Worm (Caenorhabditis elegans) whole organism, late embryonic: ENCODE results near the gene C04C3.14.

ENCODE experiments used
- T23F11.4 ChIP-seq: fragments of 200-800 bp; sonication (Bioruptor generic); optimal IDR thresholded peaks from 2 replicates; lab custom pipeline; 2018; ENCODE audit warnings: mild to moderate bottlenecking, missing genetic modification characterization, missing compliant biosample characterization
- Y22D7AL.16 ChIP-seq: sonication (generic microtip); optimal IDR thresholded peaks from 2 replicates; lab custom pipeline; 2016; ENCODE audit warnings: missing genetic modification characterization, missing compliant biosample characterization
- ceh-18 ChIP-seq: sonication (generic microtip); optimal IDR thresholded peaks from 2 replicates; lab custom pipeline; 2016; ENCODE audit warnings: missing genetic modification characterization, missing compliant biosample characterization
- ceh-19 ChIP-seq: fragments of 200-800 bp; sonication (Bioruptor generic); optimal IDR thresholded peaks from 2 replicates; lab custom pipeline; 2018; ENCODE audit warnings: mild to moderate bottlenecking, missing genetic modification characterization, missing compliant biosample characterization
- ceh-2 ChIP-seq: sonication (generic microtip); optimal IDR thresholded peaks from 2 replicates; lab custom pipeline; 2016; ENCODE audit warnings: missing genotype, missing genetic modification characterization, missing compliant biosample characterization
- ceh-22 ChIP-seq: sonication (generic microtip); optimal IDR thresholded peaks from 2 replicates; lab custom pipeline; 2017; ENCODE audit warnings: missing biosample characterization, missing genetic modification characterization
- ceh-24 ChIP-seq: sonication (generic microtip); optimal IDR thresholded peaks from 2 replicates; lab custom pipeline; 2016; ENCODE audit warnings: mild to moderate bottlenecking, missing genetic modification characterization, missing compliant biosample characterization
- ceh-31 ChIP-seq: sonication (generic microtip); optimal IDR thresholded peaks from 2 replicates; lab custom pipeline; 2016; ENCODE audit warnings: missing genetic modification characterization, missing compliant biosample characterization
- ceh-34 ChIP-seq: sonication (generic microtip); optimal IDR thresholded peaks from 2 replicates; lab custom pipeline; 2016; ENCODE audit warnings: mild to moderate bottlenecking, missing genetic modification characterization, missing compliant biosample characterization
- ceh-48 ChIP-seq: sonication (generic microtip); optimal IDR thresholded peaks from 2 replicates; lab custom pipeline; 2016; ENCODE audit warnings: missing genetic modification characterization, inconsistent platforms, missing compliant biosample characterization
- dmd-4 ChIP-seq: sonication (generic microtip); optimal IDR thresholded peaks from 2 replicates; lab custom pipeline; 2016; ENCODE audit warnings: borderline replicate concordance, missing genetic modification characterization, missing compliant biosample characterization
- dve-1 ChIP-seq: sonication (generic microtip); optimal IDR thresholded peaks from 2 replicates; lab custom pipeline; 2017; ENCODE audit warnings: antibody characterized with exemption, mild to moderate bottlenecking, missing genetic modification characterization, missing compliant biosample characterization
- elt-2 ChIP-seq: sonication (generic microtip); optimal IDR thresholded peaks from 2 replicates; lab custom pipeline; 2016; ENCODE audit warnings: missing genetic modification reagents, missing genetic modification characterization, missing compliant biosample characterization
- fax-1 ChIP-seq: sonication (generic microtip); optimal IDR thresholded peaks from 2 replicates; lab custom pipeline; 2016; ENCODE audit warnings: missing genotype, missing genetic modification characterization, missing compliant biosample characterization
- gmeb-2 ChIP-seq: sonication (generic microtip); optimal IDR thresholded peaks from 2 replicates; lab custom pipeline; 2016; ENCODE audit warnings: missing genetic modification characterization, inconsistent platforms, missing compliant biosample characterization
- hlh-30 ChIP-seq: sonication (generic microtip); optimal IDR thresholded peaks from 2 replicates; lab custom pipeline; 2017; ENCODE audit warnings: antibody characterized with exemption, missing genetic modification characterization, missing compliant biosample characterization; ENCODE audit not compliant: insufficient read depth
- lin-11 ChIP-seq: fragments of 200-800 bp; sonication (Bioruptor generic); optimal IDR thresholded peaks from 2 replicates; lab custom pipeline; 2018; ENCODE audit warnings: mild to moderate bottlenecking, missing genetic modification characterization, missing compliant biosample characterization
- madf-2 ChIP-seq: sonication (generic microtip); optimal IDR thresholded peaks from 2 replicates; lab custom pipeline; 2017; ENCODE audit warnings: missing genetic modification characterization, missing compliant biosample characterization
- mec-3 ChIP-seq: sonication (generic microtip); optimal IDR thresholded peaks from 2 replicates; lab custom pipeline; 2016; ENCODE audit warnings: borderline replicate concordance, missing genetic modification characterization, missing compliant biosample characterization
- nfya-1 ChIP-seq: sonication (generic microtip); optimal IDR thresholded peaks from 2 replicates; lab custom pipeline; 2017; ENCODE audit warnings: missing genetic modification characterization, mild to moderate bottlenecking, missing compliant biosample characterization, antibody characterized with exemption, moderate library complexity
- nhr-232 ChIP-seq: sonication (generic microtip); optimal IDR thresholded peaks from 2 replicates; lab custom pipeline; 2016; ENCODE audit warnings: missing genetic modification characterization, missing compliant biosample characterization
- odd-2 ChIP-seq: sonication (generic microtip); optimal IDR thresholded peaks from 2 replicates; lab custom pipeline; 2017; ENCODE audit warnings: antibody characterized with exemption, mild to moderate bottlenecking, missing genetic modification characterization, missing compliant biosample characterization
- pag-3 ChIP-seq: sonication (generic microtip); optimal IDR thresholded peaks from 2 replicates; lab custom pipeline; 2016; ENCODE audit warnings: missing compliant biosample characterization, missing genetic modification characterization, borderline replicate concordance
- pat-9 ChIP-seq: fragments of 200-800 bp; sonication (Bioruptor generic); optimal IDR thresholded peaks from 2 replicates; lab custom pipeline; 2018; ENCODE audit warnings: mild to moderate bottlenecking, missing genetic modification characterization, moderate library complexity, missing compliant biosample characterization
- pax-1 ChIP-seq: fragments of 150-350 bp; optimal IDR thresholded peaks from 2 replicates; lab custom pipeline; 2014; ENCODE audit warnings: missing biosample characterization, missing genetic modification characterization
- pqm-1 ChIP-seq: sonication (generic microtip); optimal IDR thresholded peaks from 2 replicates; lab custom pipeline; 2016; ENCODE audit warnings: missing genetic modification characterization, missing compliant biosample characterization
- sox-2 ChIP-seq: fragments of 200-800 bp; sonication (Bioruptor generic); IDR thresholded peaks from 2 replicates; pipeline ENCODE4 v1.3.6; 2022; ENCODE audit warnings: missing genetic modification reagents, missing genetic modification characterization, missing compliant biosample characterization
- tbx-2 ChIP-seq: sonication (generic microtip); optimal IDR thresholded peaks from 2 replicates; lab custom pipeline; 2016; ENCODE audit warnings: missing genetic modification characterization, missing compliant biosample characterization
- tbx-7 ChIP-seq: sonication (generic microtip); optimal IDR thresholded peaks from 2 replicates; lab custom pipeline; 2016; ENCODE audit warnings: missing genotype, missing genetic modification characterization, missing compliant biosample characterization
- ttx-3 ChIP-seq: sonication (generic microtip); optimal IDR thresholded peaks from 2 replicates; lab custom pipeline; 2016; ENCODE audit warnings: missing genetic modification reagents, missing genetic modification characterization, missing compliant biosample characterization
- unc-3 ChIP-seq, 2 experiments: fragments of 200-800 bp in 1 of 2; sonication (Bioruptor generic) in 1 of 2; sonication (generic microtip) in 1 of 2; conservative IDR thresholded peaks in 1 of 2; optimal IDR thresholded peaks in 1 of 2; 2 replicates each; pipeline versions ENCODE4 v1.3.6 to Lab custom; 2016 to 2022; ENCODE audit warnings: missing compliant biosample characterization in 2 of 2, missing genetic modification characterization in 2 of 2, missing genetic modification reagents in 1 of 2
- unc-42 ChIP-seq: sonication (generic microtip); optimal IDR thresholded peaks from 2 replicates; lab custom pipeline; 2016; ENCODE audit warnings: missing genotype, missing genetic modification characterization, missing compliant biosample characterization
- unc-55 ChIP-seq: sonication (generic microtip); optimal IDR thresholded peaks from 2 replicates; lab custom pipeline; 2017; ENCODE audit warnings: missing biosample characterization, missing genetic modification reagents, missing genetic modification characterization
- unc-86 ChIP-seq: sonication (generic microtip); optimal IDR thresholded peaks from 2 replicates; lab custom pipeline; 2016; ENCODE audit warnings: missing genetic modification characterization, missing compliant biosample characterization
- zip-5 ChIP-seq: sonication (generic microtip); optimal IDR thresholded peaks from 2 replicates; lab custom pipeline; 2016; ENCODE audit warnings: missing genetic modification characterization, missing compliant biosample characterization
- ztf-16 ChIP-seq: sonication (generic microtip); optimal IDR thresholded peaks from 2 replicates; lab custom pipeline; 2017; ENCODE audit warnings: missing genetic modification characterization, missing compliant biosample characterization

The C04C3.14 gene

ce11 chrIV:3399015-3399722 is 3.5 kb downstream of the C04C3.14 start, which contains the start of the genes dyf-3 and pdhb-1:
dyf-3 (minus strand) TSS chrIV:3399231.
pdhb-1 (plus strand) TSS chrIV:3399672.
- no peak for TF ChIP-seq ceh-2 (tag; lab: Kevin White, UChicago)
- TF ChIP-seq ceh-22 (tag; lab: Kevin White, UChicago), result no peak
- TF ChIP-seq ceh-19 (GFP tag; lab: Kevin White, UChicago), result peak; percentile 5
- peak; percentile 1 for TF ChIP-seq tbx-2 (tag; lab: Kevin White, UChicago)
- no peak for TF ChIP-seq zip-5
- TF ChIP-seq pat-9, result no peak
- TF ChIP-seq ceh-34 (tag; lab: Kevin White, UChicago), result peak; percentile 2
- no peak for TF ChIP-seq fax-1 (tag; lab: Kevin White, UChicago)
- TF ChIP-seq ceh-31, result peak; percentile 11
- TF ChIP-seq unc-42 (tag; lab: Kevin White, UChicago), result peak; percentile 5
- no peak for TF ChIP-seq nhr-232 (tag; lab: Kevin White, UChicago)
- peak; percentile 46 for TF ChIP-seq nfya-1
- no peak for TF ChIP-seq unc-55 (GFP tag; lab: Kevin White, UChicago)
- no peak for TF ChIP-seq ttx-3 (tag; lab: Kevin White, UChicago)
- TF ChIP-seq lin-11 (tag; lab: Kevin White, UChicago), result no peak
- no peak for TF ChIP-seq mec-3 (tag; lab: Kevin White, UChicago)
- no peak for TF ChIP-seq unc-3 (GFP tag; conservative IDR thresholded peaks at IDR 0.05; lab: Robert Waterston, UW)
- no peak for TF ChIP-seq unc-3 (tag; optimal IDR thresholded peaks at IDR 0.05; lab: Kevin White, UChicago)
- TF ChIP-seq gmeb-2 (tag; lab: Kevin White, UChicago), result peak; percentile 6
- peak; percentile 25 for TF ChIP-seq ztf-16 (tag; lab: Kevin White, UChicago)
- TF ChIP-seq sox-2, result no peak
- TF ChIP-seq ceh-48, result peak; percentile 18
- TF ChIP-seq Y22D7AL.16 (tag; lab: Kevin White, UChicago), result peak; percentile 11

ce11 chrIV:3400941-3401340 is 5.3 kb downstream of the C04C3.14 start:
- TF ChIP-seq dmd-4 (tag; lab: Kevin White, UChicago), result no peak
- no peak for TF ChIP-seq hlh-30 (tag; lab: Kevin White, UChicago)
- no peak for TF ChIP-seq pag-3
- no peak for TF ChIP-seq ceh-18
- no peak for TF ChIP-seq dve-1 (tag; lab: Kevin White, UChicago)
- no peak for TF ChIP-seq ttx-3 (tag; lab: Kevin White, UChicago)
- peak; percentile 72 for TF ChIP-seq elt-2
- TF ChIP-seq unc-86 (tag; lab: Kevin White, UChicago), result no peak

ce11 chrIV:3415383-3415782 is 19.7 kb downstream of the C04C3.14 start, which contains the start of gene lgc-9:
lgc-9 (plus strand) TSS chrIV:3415683.
- TF ChIP-seq ceh-2 (tag; lab: Kevin White, UChicago) (no peak), ceh-24 (tag; lab: Kevin White, UChicago) (no peak), T23F11.4 (GFP tag; lab: Kevin White, UChicago) (no peak), tbx-2 (tag; lab: Kevin White, UChicago) (no peak), pax-1 (no peak), gmeb-2 (tag; lab: Kevin White, UChicago) (no peak), pqm-1 (tag; lab: Kevin White, UChicago) (no peak), madf-2 (tag; lab: Kevin White, UChicago) (no peak), tbx-7 (tag; lab: Kevin White, UChicago) (no peak), lin-11 (tag; lab: Kevin White, UChicago) (no peak), fax-1 (tag; lab: Kevin White, UChicago) (no peak), odd-2 (tag; lab: Kevin White, UChicago) (no peak)
